Worm (Caenorhabditis elegans) whole organism, L3 larva: ENCODE measurements around the gene gsto-2.

Source experiments
- ZK546.5 ChIP-seq: sonication (generic microtip); optimal IDR thresholded peaks from 2 replicates; lab custom pipeline; 2017; ENCODE audit warnings: missing biosample characterization, missing genetic modification characterization
- aly-2 ChIP-seq: fragments of 150-350 bp; optimal IDR thresholded peaks from 2 replicates; lab custom pipeline; 2014; ENCODE audit warnings: missing biosample characterization, missing genetic modification characterization
- ama-1 ChIP-seq: fragments of 150-350 bp; optimal IDR thresholded peaks from 2 replicates; lab custom pipeline; 2018
- ceh-16 ChIP-seq: sonication (generic microtip); optimal IDR thresholded peaks from 2 replicates; lab custom pipeline; 2017; ENCODE audit warnings: missing biosample characterization, missing genetic modification characterization
- ceh-28 ChIP-seq: fragments of 150-350 bp; optimal IDR thresholded peaks from 2 replicates; lab custom pipeline; 2014; ENCODE audit warnings: missing biosample characterization, missing genetic modification reagents, missing genetic modification characterization
- ceh-82 ChIP-seq: fragments of 150-350 bp; optimal IDR thresholded peaks from 2 replicates; lab custom pipeline; 2014; ENCODE audit warnings: missing biosample characterization, missing genetic modification characterization
- ceh-9 ChIP-seq: sonication (generic microtip); optimal IDR thresholded peaks from 2 replicates; lab custom pipeline; 2018; ENCODE audit warnings: missing biosample characterization, missing genetic modification characterization
- egl-5 ChIP-seq: fragments of 150-350 bp; optimal IDR thresholded peaks from 2 replicates; lab custom pipeline; 2017; ENCODE audit warnings: missing biosample characterization, missing genetic modification reagents, missing genetic modification characterization, inconsistent platforms
- elt-1 ChIP-seq: fragments of 150-350 bp; optimal IDR thresholded peaks from 2 replicates; lab custom pipeline; 2014; ENCODE audit warnings: missing biosample characterization, missing genetic modification characterization
- elt-3 ChIP-seq, 3 experiments: fragments of 150-350 bp in 1 of 3; sonication (generic microtip) in 2 of 3; optimal IDR thresholded peaks; 2 replicates in 2 of 3; 4 replicates in 1 of 3; lab custom pipeline; 2014 to 2017; ENCODE audit warnings: missing biosample characterization in 3 of 3, missing genetic modification characterization in 3 of 3
- fkh-10 ChIP-seq: sonication (generic microtip); optimal IDR thresholded peaks from 2 replicates; lab custom pipeline; 2017; ENCODE audit warnings: missing biosample characterization, missing genetic modification reagents, missing genetic modification characterization
- fkh-2 ChIP-seq: fragments of 150-350 bp; optimal IDR thresholded peaks from 2 replicates; lab custom pipeline; 2014; ENCODE audit warnings: missing biosample characterization, missing genetic modification reagents, missing genetic modification characterization
- hmg-11 ChIP-seq: sonication (generic microtip); optimal IDR thresholded peaks from 2 replicates; lab custom pipeline; 2016; ENCODE audit warnings: missing genetic modification characterization, missing compliant biosample characterization
- lin-15B ChIP-seq: fragments of 150-350 bp; optimal IDR thresholded peaks from 2 replicates; lab custom pipeline; 2014; ENCODE audit warnings: missing biosample characterization, missing genetic modification characterization
- lin-39 ChIP-seq: fragments of 150-350 bp; optimal IDR thresholded peaks from 2 replicates; lab custom pipeline; 2018; ENCODE audit warnings: missing biosample characterization, missing genetic modification reagents, missing genetic modification characterization
- lsy-12 ChIP-seq: sonication (generic microtip); optimal IDR thresholded peaks from 2 replicates; lab custom pipeline; 2016; ENCODE audit warnings: mild to moderate bottlenecking, missing genetic modification characterization, missing compliant biosample characterization
- mdl-1 ChIP-seq: fragments of 150-350 bp; optimal IDR thresholded peaks from 2 replicates; lab custom pipeline; 2014; ENCODE audit warnings: missing biosample characterization, missing genetic modification characterization
- mml-1 ChIP-seq: fragments of 150-350 bp; sonication (generic microtip); optimal IDR thresholded peaks from 3 replicates; lab custom pipeline; 2014; ENCODE audit warnings: missing biosample characterization, missing genetic modification characterization
- nfya-1 ChIP-seq: sonication (generic microtip); optimal IDR thresholded peaks from 2 replicates; lab custom pipeline; 2017; ENCODE audit warnings: missing genetic modification characterization, mild to moderate bottlenecking, missing compliant biosample characterization, antibody characterized with exemption, moderate library complexity; ENCODE audit not compliant: insufficient read depth
- nhr-12 ChIP-seq: fragments of 150-350 bp; optimal IDR thresholded peaks from 2 replicates; lab custom pipeline; 2014; ENCODE audit warnings: missing biosample characterization, missing genetic modification characterization
- nhr-23 ChIP-seq: fragments of 150-350 bp; optimal IDR thresholded peaks from 2 replicates; lab custom pipeline; 2014; ENCODE audit warnings: missing biosample characterization, missing genetic modification reagents, missing genetic modification characterization
- nhr-25 ChIP-seq: sonication (generic microtip); optimal IDR thresholded peaks from 2 replicates; lab custom pipeline; 2017; ENCODE audit warnings: missing biosample characterization, missing genetic modification characterization
- nhr-43 ChIP-seq: sonication (generic microtip); optimal IDR thresholded peaks from 2 replicates; lab custom pipeline; 2016; ENCODE audit warnings: mild to moderate bottlenecking, missing genetic modification characterization, missing compliant biosample characterization; ENCODE audit not compliant: poor library complexity, severe bottlenecking
- nhr-67 ChIP-seq: fragments of 150-350 bp; optimal IDR thresholded peaks from 2 replicates; lab custom pipeline; 2014; ENCODE audit warnings: missing biosample characterization, missing genetic modification characterization
- nhr-77 ChIP-seq: fragments of 150-350 bp; optimal IDR thresholded peaks from 2 replicates; lab custom pipeline; 2014; ENCODE audit warnings: missing biosample characterization, missing genetic modification characterization
- pha-4 ChIP-seq: fragments of 150-350 bp; optimal IDR thresholded peaks from 2 replicates; lab custom pipeline; 2014; ENCODE audit warnings: missing biosample characterization, missing genetic modification reagents, missing genetic modification characterization
- pqm-1 ChIP-seq: fragments of 150-350 bp; optimal IDR thresholded peaks from 2 replicates; lab custom pipeline; 2017; ENCODE audit warnings: missing biosample characterization, missing genetic modification characterization, inconsistent platforms
- sea-2 ChIP-seq: fragments of 150-350 bp; sonication (generic microtip); optimal IDR thresholded peaks from 4 replicates; lab custom pipeline; 2014; ENCODE audit warnings: missing biosample characterization, missing genetic modification reagents, missing genetic modification characterization
- snpc-4 ChIP-seq: fragments of 150-350 bp; optimal IDR thresholded peaks from 2 replicates; lab custom pipeline; 2014; ENCODE audit warnings: missing biosample characterization, missing genetic modification characterization
- tbx-2 ChIP-seq: sonication (generic microtip); optimal IDR thresholded peaks from 2 replicates; lab custom pipeline; 2016; ENCODE audit warnings: mild to moderate bottlenecking, missing genetic modification characterization, missing compliant biosample characterization
- unc-39 ChIP-seq: sonication (generic microtip); optimal IDR thresholded peaks from 4 replicates; lab custom pipeline; 2017; ENCODE audit warnings: missing biosample characterization, missing genetic modification characterization
- unc-62 ChIP-seq: fragments of 150-350 bp; sonication (generic microtip); optimal IDR thresholded peaks from 4 replicates; lab custom pipeline; 2014; ENCODE audit warnings: missing biosample characterization, missing genetic modification reagents, missing genetic modification characterization
- zag-1 ChIP-seq: fragments of 150-350 bp; optimal IDR thresholded peaks from 2 replicates; lab custom pipeline; 2014; ENCODE audit warnings: missing biosample characterization, missing genetic modification characterization
- ztf-11 ChIP-seq: fragments of 150-350 bp; optimal IDR thresholded peaks from 2 replicates; lab custom pipeline; 2014; ENCODE audit warnings: missing biosample characterization, missing genetic modification characterization
- ztf-4 ChIP-seq: fragments of 150-350 bp; optimal IDR thresholded peaks from 2 replicates; lab custom pipeline; 2014; ENCODE audit warnings: missing biosample characterization, missing genetic modification characterization

Gene gsto-2

DNA sequence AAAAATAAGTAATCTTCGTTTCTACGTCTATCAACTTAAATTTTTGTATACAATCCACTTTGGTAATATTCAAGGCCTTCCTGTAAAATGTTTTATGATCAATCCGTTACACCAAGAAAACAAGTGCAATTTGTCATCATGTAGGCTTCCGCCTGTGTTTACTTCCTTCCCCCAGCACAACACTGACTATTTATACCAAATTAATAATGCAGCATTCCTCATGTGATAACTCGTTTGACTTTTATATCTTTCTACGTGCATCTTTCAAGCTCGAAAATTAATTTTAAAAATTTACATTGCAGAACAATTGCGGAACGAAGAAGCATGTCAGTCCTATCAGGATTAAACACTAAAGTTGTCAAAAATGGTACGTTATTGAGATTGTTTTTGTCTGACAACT lies at the start of gene gsto-2:
TSS of gene gsto-2 (plus strand) at position 301 of the 400 bp plus-strand sequence.
- TF ChIP-seq elt-1 = no peak
- TF ChIP-seq, all 47 proteins: peak for 0

- TF ChIP-seq pha-4 (peak; percentile 25), nhr-25 (tag; lab: Kevin White, UChicago) (no peak)
These were observed 48.2 kb upstream of the gsto-2 start for ce11 chrIII:8506348-8506747.

- TF ChIP-seq unc-39 (tag; lab: Kevin White, UChicago) = no peak
- TF ChIP-seq ztf-11 (tag; lab: Kevin White, UChicago) = no peak
- no peak for TF ChIP-seq mdl-1
- no peak for TF ChIP-seq lin-15B
- no peak for TF ChIP-seq nhr-25 (tag; lab: Kevin White, UChicago)
- no peak for TF ChIP-seq lsy-12 (tag; lab: Kevin White, UChicago)
- no peak for TF ChIP-seq snpc-4 (tag; lab: Kevin White, UChicago)
- TF ChIP-seq ceh-9 (tag; lab: Kevin White, UChicago) = no peak
- TF ChIP-seq pha-4 = no peak
- TF ChIP-seq sea-2 (GFP tag; lab: Kevin White, UChicago) = no peak
- no peak for TF ChIP-seq pqm-1 (tag; lab: Kevin White, UChicago)
- TF ChIP-seq tbx-2 (tag; lab: Kevin White, UChicago) = no peak
- no peak for TF ChIP-seq unc-62 (GFP tag; lab: Kevin White, UChicago)
- no peak for TF ChIP-seq ama-1 (lab: Kevin White, UChicago)
- no peak for TF ChIP-seq zag-1 (tag; lab: Kevin White, UChicago)
- TF ChIP-seq hmg-11 = no peak
- no peak for TF ChIP-seq fkh-2 (tag; lab: Kevin White, UChicago)
These were observed 45.4 kb upstream of the gsto-2 start for ce11 chrIII:8509218-8509617.

DNA sequence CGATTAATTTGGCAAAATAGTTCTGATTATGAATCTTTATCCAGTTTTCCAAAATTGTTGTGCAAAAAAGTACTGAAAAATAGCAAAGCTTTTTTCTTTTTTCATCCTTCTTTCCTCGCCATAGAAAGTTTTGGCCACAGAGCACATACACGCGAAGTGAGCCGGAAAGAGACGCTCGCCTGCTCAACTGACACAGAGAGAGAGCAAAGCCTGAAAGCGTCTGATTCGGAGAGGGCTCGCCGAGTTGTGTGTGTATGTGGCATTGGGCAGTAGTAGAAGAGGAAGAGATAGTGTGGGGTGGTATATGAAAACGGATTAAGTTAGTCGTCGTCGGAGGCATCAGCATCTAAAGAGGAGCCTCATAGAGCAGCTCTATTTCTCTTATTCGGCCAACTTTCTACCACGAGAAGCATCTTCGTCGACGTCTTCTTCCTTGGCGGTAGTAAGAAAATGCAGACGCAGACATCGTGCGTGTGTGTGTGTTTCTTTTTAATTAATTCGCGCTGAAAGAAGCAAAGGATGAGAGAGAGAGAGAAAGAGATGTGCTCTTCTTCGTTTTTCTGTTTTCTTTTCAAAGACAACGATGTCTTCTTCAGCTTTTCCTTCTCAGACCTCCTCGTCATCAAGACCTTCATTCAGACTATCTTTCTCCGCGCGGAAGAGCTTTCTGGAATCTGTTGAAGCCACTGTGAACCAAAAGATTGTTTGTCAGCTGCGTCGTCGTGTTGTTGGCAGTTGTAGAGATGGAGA lies 44.8 kb upstream of the gsto-2 start:
- no peak for TF ChIP-seq nhr-25 (tag; lab: Kevin White, UChicago)
- TF ChIP-seq mml-1 (tag; lab: Kevin White, UChicago) = no peak
- no peak for TF ChIP-seq ZK546.5 (tag; lab: Kevin White, UChicago)
- TF ChIP-seq sea-2 (GFP tag; lab: Kevin White, UChicago) = no peak
- no peak for TF ChIP-seq unc-39 (tag; lab: Kevin White, UChicago)
- no peak for TF ChIP-seq ceh-16 (tag; lab: Kevin White, UChicago)
- TF ChIP-seq elt-1 = no peak
- no peak for TF ChIP-seq ceh-9 (tag; lab: Kevin White, UChicago)
- TF ChIP-seq ama-1 (lab: Kevin White, UChicago) = no peak
- TF ChIP-seq fkh-2 (tag; lab: Kevin White, UChicago) = no peak
- no peak for TF ChIP-seq pha-4
- no peak for TF ChIP-seq elt-3 (tag; optimal IDR thresholded peaks at IDR 0.05; lab: Kevin White, UChicago)
- TF ChIP-seq nhr-67 (tag; lab: Kevin White, UChicago) = no peak
- TF ChIP-seq ztf-4 = no peak
- no peak for TF ChIP-seq unc-62 (GFP tag; lab: Kevin White, UChicago)
- peak; percentile 12 for TF ChIP-seq lin-15B
- peak; percentile 42 for TF ChIP-seq fkh-10 (GFP tag; lab: Kevin White, UChicago)
- peak; percentile 58 for TF ChIP-seq lin-39 (tag; lab: Kevin White, UChicago)
- peak; percentile 51 for TF ChIP-seq nfya-1 (tag; lab: Kevin White, UChicago)
- no peak for TF ChIP-seq tbx-2 (tag; lab: Kevin White, UChicago)

- peak; percentile 87 for TF ChIP-seq fkh-10 (GFP tag; lab: Kevin White, UChicago)
- TF ChIP-seq ceh-16 (tag; lab: Kevin White, UChicago) = no peak
- peak; percentile 45 for TF ChIP-seq nfya-1 (tag; lab: Kevin White, UChicago)
These were observed 42.9 kb upstream of the gsto-2 start for ce11 chrIII:8511711-8512110.

DNA sequence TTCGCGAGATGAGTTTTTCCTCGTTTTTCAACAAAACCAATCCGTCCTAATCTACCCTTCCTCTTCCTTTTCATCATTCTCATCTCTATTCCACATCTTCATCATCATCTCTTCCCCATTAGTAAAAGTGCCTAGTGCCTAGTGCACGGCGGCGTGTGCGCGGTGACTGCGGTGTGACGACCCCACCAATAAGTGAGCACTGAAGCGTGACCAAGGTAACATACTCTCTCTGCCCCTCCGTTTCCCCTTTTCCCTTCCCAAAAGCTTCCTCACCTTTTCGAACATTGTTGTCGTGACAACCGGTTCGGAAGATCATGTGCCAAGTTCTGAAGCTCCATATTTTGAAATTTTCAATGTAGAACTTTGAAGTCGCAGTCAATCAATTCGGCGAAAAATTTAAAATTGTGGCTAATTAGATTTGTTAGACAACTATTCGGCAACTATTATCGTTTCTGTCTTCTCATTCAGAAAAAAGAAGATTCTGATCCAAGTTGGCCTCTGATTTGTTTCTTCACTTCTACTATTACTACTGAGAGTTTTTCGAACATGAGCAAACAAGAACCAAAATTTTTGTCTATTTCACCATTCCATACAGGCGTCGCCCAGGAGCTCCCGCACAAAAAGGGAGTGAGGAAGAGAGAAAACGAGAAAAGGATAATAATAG lies 42.2 kb upstream of the gsto-2 start:
- TF ChIP-seq egl-5 (tag; lab: Kevin White, UChicago) (no peak), nhr-25 (tag; lab: Kevin White, UChicago) (no peak), aly-2 (tag; lab: Kevin White, UChicago) (no peak), sea-2 (GFP tag; lab: Kevin White, UChicago) (no peak), nhr-23 (tag; lab: Kevin White, UChicago) (no peak), ztf-4 (no peak), zag-1 (tag; lab: Kevin White, UChicago) (no peak), lin-39 (tag; lab: Kevin White, UChicago) (no peak), ama-1 (lab: Kevin White, UChicago) (no peak), ztf-11 (tag; lab: Kevin White, UChicago) (no peak), nhr-77 (tag; lab: Kevin White, UChicago) (no peak), pha-4 (no peak), ceh-82 (tag; lab: Kevin White, UChicago) (no peak), elt-3 (tag; optimal IDR thresholded peaks at IDR 0.05; lab: Kevin White, UChicago) (no peak), nhr-12 (no peak), elt-1 (no peak), ceh-9 (tag; lab: Kevin White, UChicago) (no peak), nhr-43 (no peak), ceh-28 (tag; lab: Kevin White, UChicago) (no peak)
